Worm (Caenorhabditis elegans): ENCODE results near the gene nhr-213.

DNA sequence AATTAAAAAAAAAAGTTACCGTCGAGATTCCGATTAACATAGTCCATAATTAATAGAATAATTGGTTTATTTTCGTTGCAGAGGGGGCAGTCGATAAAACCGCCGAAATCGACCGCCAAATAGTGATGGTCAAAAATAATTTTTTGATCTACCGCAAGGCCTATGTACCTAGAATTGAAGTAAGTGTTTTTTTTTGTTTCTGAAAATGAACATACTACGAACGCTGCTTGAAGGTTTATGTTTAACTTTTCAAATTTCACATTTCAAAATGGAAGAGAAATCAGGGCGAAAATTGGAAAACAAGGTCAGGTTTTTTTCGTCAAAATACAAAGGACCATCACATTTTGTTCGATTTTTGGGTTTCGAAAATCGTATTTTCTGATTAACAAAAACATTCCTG, 31.8 kb upstream of the nhr-213 start, which contains the start of gene pzf-1:
- TF ChIP-seq ceh-36 (tag; optimal IDR thresholded peaks at IDR 0.05) (no peak), ceh-13 (GFP tag; optimal IDR thresholded peaks at IDR 0.05) (no peak), tbx-37 (GFP tag; conservative IDR thresholded peaks at IDR 0.05) (no peak), flt-1 (GFP tag; IDR thresholded peaks at IDR 0.05) (no peak), ama-1 (optimal IDR thresholded peaks at IDR 0.05) (no peak), tra-4 (tag; optimal IDR thresholded peaks at IDR 0.05) (no peak), B0310.2 (tag; optimal IDR thresholded peaks at IDR 0.05) (no peak), hnd-1 (tag; optimal IDR thresholded peaks at IDR 0.05) (no peak), sea-1 (GFP tag; conservative IDR thresholded peaks at IDR 0.05) (no peak), pes-1 (GFP tag; IDR thresholded peaks at IDR 0.05) (no peak)
